Fruit fly (Drosophila melanogaster): Measurements from ENCODE around the gene CG4666.

CG4666 gene

dm6 chrX:6039431-6040016 lies 38.1 kb downstream of the CG4666 start, which contains the start of gene CG5937 (continued):
- peak; percentile 33 for TF ChIP-seq CG4328 (GFP tag; optimal IDR thresholded peaks at IDR 0.05)
- TF ChIP-seq gsb (GFP tag; IDR thresholded peaks at IDR 0.05), result no peak
- TF ChIP-seq NfI (GFP tag; optimal IDR thresholded peaks at IDR 0.05), result peak; percentile 32
- peak; percentile 38; the same call in 2 of the 3 replicates for TF ChIP-seq row (GFP tag; IDR thresholded peaks at IDR 0.05)
- TF ChIP-seq CG3281 (GFP tag; optimal IDR thresholded peaks at IDR 0.05), result peak; percentile 56
- no peak for TF ChIP-seq CG7987 (GFP tag; optimal IDR thresholded peaks at IDR 0.05)
- peak; percentile 86 for TF ChIP-seq ewg (GFP tag; optimal IDR thresholded peaks at IDR 0.05)
- no peak for TF ChIP-seq chif (GFP tag; optimal IDR thresholded peaks at IDR 0.05)
- TF ChIP-seq CG12219 (GFP tag; optimal IDR thresholded peaks at IDR 0.05), result no peak
- no peak for TF ChIP-seq CG3726 (GFP tag; IDR thresholded peaks at IDR 0.05)
- TF ChIP-seq CoRest (tag; optimal IDR thresholded peaks at IDR 0.05), result peak; percentile 42
- TF ChIP-seq Dad (GFP tag; optimal IDR thresholded peaks at IDR 0.05), result no peak

DNA sequence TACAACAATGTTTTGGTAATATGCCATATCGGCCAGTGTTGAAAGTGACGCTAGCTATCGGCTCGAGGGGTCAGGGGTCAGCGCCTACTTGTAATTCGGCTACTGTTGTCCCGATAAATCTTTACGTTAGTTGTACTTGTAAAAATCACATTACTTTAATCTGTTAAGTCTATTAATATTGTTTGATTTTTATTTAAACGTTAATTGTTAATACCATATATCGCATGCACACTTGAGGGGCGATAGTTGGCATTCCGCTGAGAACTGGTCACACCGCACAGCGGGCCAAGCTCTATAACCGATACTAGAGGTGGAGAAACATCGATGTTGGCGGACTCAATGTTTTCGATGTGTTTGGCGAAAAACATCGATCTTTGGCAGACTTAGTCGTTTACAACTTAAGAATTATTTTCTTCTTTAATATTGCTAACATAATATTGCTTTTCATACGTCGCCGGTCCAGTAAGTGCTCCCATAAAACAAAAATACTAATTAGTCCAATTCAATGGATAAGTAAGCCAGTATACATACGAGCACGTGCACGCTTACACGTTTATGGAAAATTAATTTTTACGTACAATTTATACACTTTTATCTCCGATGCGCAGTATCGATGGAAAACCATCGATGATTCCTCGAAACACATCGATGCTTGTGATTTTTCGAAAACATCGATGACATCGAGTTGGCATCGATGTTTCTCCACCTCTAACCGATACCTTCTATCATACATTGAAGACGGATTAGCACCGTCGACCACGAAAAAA lies 40.2 kb downstream of the CG4666 start, which contains the start of the genes rux and MCTS1:
rux (minus strand) TSS at position 621 of the 767 bp plus-strand sequence.
MCTS1 (plus strand) TSS at position 713 of the 767 bp plus-strand sequence.
- TF ChIP-seq hb (GFP tag; IDR thresholded peaks at IDR 0.05; ENCODE audit: partially characterized antibody) (peak; percentile 90), Meics (GFP tag; optimal IDR thresholded peaks at IDR 0.05) (peak; percentile 26), Nf-YC (tag; optimal IDR thresholded peaks at IDR 0.05) (peak; percentile 23), gfzf (GFP tag; optimal IDR thresholded peaks at IDR 0.05) (peak; percentile 65), tna (GFP tag; IDR thresholded peaks at IDR 0.05; ENCODE audit: partially characterized antibody) (peak; percentile 91), Sin3A (optimal IDR thresholded peaks at IDR 0.05) (peak; percentile 97), Scr (GFP tag; IDR thresholded peaks at IDR 0.05; ENCODE audit: partially characterized antibody) (peak; percentile 96), chif (GFP tag; optimal IDR thresholded peaks at IDR 0.05) (peak in 1 of 2 experiments; percentile 19), CG14965 (GFP tag; optimal IDR thresholded peaks at IDR 0.05; ENCODE audit: borderline replicate concordance) (no peak), cas (GFP tag; IDR thresholded peaks at IDR 0.05) (no peak), mam (GFP tag; optimal IDR thresholded peaks at IDR 0.05) (peak; percentile 49), CG31441 (GFP tag; IDR thresholded peaks at IDR 0.05) (0 out of 2 replicates have a peak, but pooled peaks have one; percentile 48), Max (GFP tag; optimal IDR thresholded peaks at IDR 0.05) (no peak), CG17568 (GFP tag; optimal IDR thresholded peaks at IDR 0.05) (no peak), CG33213 (GFP tag; optimal IDR thresholded peaks at IDR 0.05) (peak; percentile 19), pnt (GFP tag; optimal IDR thresholded peaks at IDR 0.05) (peak; percentile 30), CG12769 (tag; optimal IDR thresholded peaks at IDR 0.05) (peak; percentile 28), Hr51 (GFP tag; optimal IDR thresholded peaks at IDR 0.05) (peak in 1 of 2 experiments; percentile 16), stwl (tag; optimal IDR thresholded peaks at IDR 0.05) (peak; percentile 51), nmo (GFP tag; optimal IDR thresholded peaks at IDR 0.05) (peak; percentile 64), Abd-B (GFP tag; optimal IDR thresholded peaks at IDR 0.05) (peak; percentile 38), CG15514 (GFP tag; optimal IDR thresholded peaks at IDR 0.05) (peak; percentile 14), inv (GFP tag; IDR thresholded peaks at IDR 0.05; ENCODE audit: partially characterized antibody) (peak; percentile 89), CG17361 (GFP tag; IDR thresholded peaks at IDR 0.05) (peak; percentile 67), Sry-δ (GFP tag; optimal IDR thresholded peaks at IDR 0.05) (peak; percentile 89), GATAe (GFP tag; conservative IDR thresholded peaks at IDR 0.05) (no peak), CG9215 (GFP tag; IDR thresholded peaks at IDR 0.05) (peak; percentile 40), sqz (GFP tag; optimal IDR thresholded peaks at IDR 0.05) (no peak), CG16815 (GFP tag; optimal IDR thresholded peaks at IDR 0.05) (peak; percentile 37), CG32532 (GFP tag; IDR thresholded peaks at IDR 0.05) (peak; percentile 44; the same call in 1 of the 2 replicates), gem (tag; optimal IDR thresholded peaks at IDR 0.05) (peak; percentile 24), Bgb (GFP tag; IDR thresholded peaks at IDR 0.05; ENCODE audit: partially characterized antibody) (peak; percentile 89), CG7963 (GFP tag; IDR thresholded peaks at IDR 0.05; ENCODE audit: partially characterized antibody) (peak; percentile 89), CG3847 (GFP tag; IDR thresholded peaks at IDR 0.05) (peak; percentile 71), CG11093 (GFP tag; IDR thresholded peaks at IDR 0.05) (no peak; the same call in 2 of the 3 replicates)
